Worm (Caenorhabditis elegans) whole organism, early embryonic: ENCODE measurements around the gene T02G5.15.
A peak's percentile ranks its signal among the peaks of the same experiment; 100 is the strongest.

Experiments
- B0310.2 ChIP-seq: sonication (generic microtip); optimal IDR thresholded peaks from 2 replicates; lab custom pipeline; 2016; ENCODE audit warnings: mild to moderate bottlenecking, missing genetic modification characterization, missing compliant biosample characterization
- F13C5.2 ChIP-seq: sonication (generic microtip); optimal IDR thresholded peaks from 2 replicates; lab custom pipeline; 2017; ENCODE audit warnings: mild to moderate bottlenecking, missing genetic modification characterization, inconsistent platforms, missing compliant biosample characterization
- aly-1 ChIP-seq: sonication (generic microtip); optimal IDR thresholded peaks from 2 replicates; lab custom pipeline; 2016; ENCODE audit warnings: missing genetic modification characterization, missing compliant biosample characterization
- ama-1 ChIP-seq: fragments of 150-350 bp; optimal IDR thresholded peaks from 2 replicates; lab custom pipeline; 2014
- ets-7 ChIP-seq: sonication (generic microtip); optimal IDR thresholded peaks from 2 replicates; lab custom pipeline; 2016; ENCODE audit warnings: missing genotype, missing genetic modification characterization, missing compliant biosample characterization
- flt-1 ChIP-seq: fragments of 200-800 bp; sonication (Bioruptor generic); IDR thresholded peaks from 2 replicates; pipeline ENCODE4 v1.3.6; 2022; ENCODE audit warnings: missing genetic modification characterization, missing compliant biosample characterization
- hmbx-1 ChIP-seq: sonication (generic microtip); optimal IDR thresholded peaks from 2 replicates; lab custom pipeline; 2016; ENCODE audit warnings: mild to moderate bottlenecking, missing genetic modification characterization, missing compliant biosample characterization
- hmg-4 ChIP-seq: fragments of 200-800 bp; sonication (Bioruptor generic); optimal IDR thresholded peaks from 2 replicates; lab custom pipeline; 2018; ENCODE audit warnings: mild to moderate bottlenecking, missing genetic modification characterization, missing compliant biosample characterization
- pes-1 ChIP-seq: fragments of 200-800 bp; sonication (Bioruptor generic); IDR thresholded peaks from 2 replicates; pipeline ENCODE4 v1.3.6; 2022; ENCODE audit warnings: missing genetic modification reagents, missing genetic modification characterization, missing compliant biosample characterization
- scrt-1 ChIP-seq: fragments of 200-800 bp; sonication (Bioruptor generic); IDR thresholded peaks from 2 replicates; pipeline ENCODE4 v1.3.6; 2022; ENCODE audit warnings: missing genetic modification characterization, missing compliant biosample characterization
- sea-1 ChIP-seq: fragments of 200-800 bp; sonication (Bioruptor generic); conservative IDR thresholded peaks from 2 replicates; pipeline ENCODE4 v1.3.6; 2022; ENCODE audit warnings: missing genetic modification characterization, missing compliant biosample characterization
- tbx-11 ChIP-seq: fragments of 200-800 bp; sonication (Bioruptor generic); IDR thresholded peaks from 2 replicates; pipeline ENCODE4 v1.3.6; 2022; ENCODE audit warnings: missing genetic modification characterization, missing compliant biosample characterization
- tbx-37 ChIP-seq: fragments of 200-800 bp; sonication (Bioruptor generic); conservative IDR thresholded peaks from 2 replicates; pipeline ENCODE4 v1.3.6; 2022; ENCODE audit warnings: missing genetic modification reagents, missing genetic modification characterization, missing compliant biosample characterization
- tra-4 ChIP-seq: sonication (generic microtip); optimal IDR thresholded peaks from 2 replicates; lab custom pipeline; 2017; ENCODE audit warnings: missing genetic modification characterization, missing compliant biosample characterization

- TF ChIP-seq ets-7, result peak; percentile 18
- TF ChIP-seq sea-1 (GFP tag; lab: Robert Waterston, UW), result no peak
- TF ChIP-seq aly-1 (tag; lab: Kevin White, UChicago), result no peak
- no peak for TF ChIP-seq ama-1
- TF ChIP-seq tbx-11 (GFP tag; lab: Robert Waterston, UW), result no peak
- TF ChIP-seq scrt-1, result no peak
- no peak for TF ChIP-seq pes-1 (GFP tag; lab: Robert Waterston, UW)
- TF ChIP-seq F13C5.2 (tag; lab: Kevin White, UChicago), result no peak
- no peak for TF ChIP-seq hmg-4
- no peak for TF ChIP-seq B0310.2 (tag; lab: Kevin White, UChicago)
- no peak for TF ChIP-seq flt-1 (GFP tag; lab: Robert Waterston, UW)
- 0 out of 2 replicates have a peak, but pooled peaks have one; percentile 19 for TF ChIP-seq tbx-37
- no peak for TF ChIP-seq hmbx-1
- no peak for TF ChIP-seq tra-4 (tag; lab: Kevin White, UChicago)
Measured at ce11 chrII:7072590-7073536, 11.3 kb upstream of the T02G5.15 start.
